Worm (Caenorhabditis elegans): ENCODE results near the gene uig-1.

Gene uig-1

ce11 chrV:13295859-13296258, at the start of gene uig-1:
TSS of gene uig-1 (minus strand) at chrV:13295978.
- TF ChIP-seq R02D3.7 (tag; optimal IDR thresholded peaks at IDR 0.05), result no peak
- no peak for TF ChIP-seq nhr-6 (tag; optimal IDR thresholded peaks at IDR 0.05)
- no peak for TF ChIP-seq set-16 (GFP tag; IDR thresholded peaks at IDR 0.05)
- TF ChIP-seq dpl-1 (GFP tag; optimal IDR thresholded peaks at IDR 0.05), result no peak
- TF ChIP-seq unc-62 (GFP tag; optimal IDR thresholded peaks at IDR 0.05 in 1 of 2), result peak in 1 of 2 experiments; percentile 63
- TF ChIP-seq unc-62 (tag; optimal IDR thresholded peaks at IDR 0.05), result no peak
- TF ChIP-seq hlh-30 (tag; optimal IDR thresholded peaks at IDR 0.05; ENCODE audit: insufficient read depth), result no peak

ce11 chrV:13342235-13342634, 46.5 kb upstream of the uig-1 start:
- TF ChIP-seq hlh-11 (tag; optimal IDR thresholded peaks at IDR 0.05) (no peak), unc-62 (GFP tag; optimal IDR thresholded peaks at IDR 0.05 in 1 of 2) (peak in 1 of 2 experiments; percentile 94), unc-62 (tag; optimal IDR thresholded peaks at IDR 0.05) (no peak)

- TF ChIP-seq mep-1 (tag; optimal IDR thresholded peaks at IDR 0.05), result no peak
- TF ChIP-seq F26F4.8 (GFP tag; conservative IDR thresholded peaks at IDR 0.05), result no peak
- TF ChIP-seq ztf-11 (tag; optimal IDR thresholded peaks at IDR 0.05), result no peak
- no peak for TF ChIP-seq daf-8 (GFP tag; IDR thresholded peaks at IDR 0.05)
- TF ChIP-seq unc-62 (GFP tag; optimal IDR thresholded peaks at IDR 0.05 in 1 of 2), result peak in 1 of 2 experiments; percentile 11
- TF ChIP-seq unc-62 (tag; optimal IDR thresholded peaks at IDR 0.05), result no peak
- TF ChIP-seq dmd-6 (GFP tag; IDR thresholded peaks at IDR 0.05), result no peak
- TF ChIP-seq gei-8 (GFP tag; optimal IDR thresholded peaks at IDR 0.05), result no peak
These were observed 44.0 kb upstream of the uig-1 start, which contains the start of the genes str-4 and lgc-48 for ce11 chrV:13339633-13340290. TSS of gene str-4 (minus strand) at chrV:13339733. TSS of gene lgc-48 (plus strand) at chrV:13340240.

ce11 chrV:13338037-13338436, 42.3 kb upstream of the uig-1 start:
- TF ChIP-seq fos-1 (tag; optimal IDR thresholded peaks at IDR 0.05) (no peak), unc-62 (GFP tag; optimal IDR thresholded peaks at IDR 0.05 in 1 of 2) (peak in 1 of 2 experiments; percentile 96), unc-62 (tag; optimal IDR thresholded peaks at IDR 0.05) (no peak), Y75B8A.6 (GFP tag; IDR thresholded peaks at IDR 0.05) (no peak)

ce11 chrV:13335883-13336419, 40.2 kb upstream of the uig-1 start, which contains the start of gene C50B6.9:
TSS of gene C50B6.9 (plus strand) at chrV:13336369.
- no peak for TF ChIP-seq spr-1 (tag; optimal IDR thresholded peaks at IDR 0.05)
- TF ChIP-seq duxl-1 (tag; optimal IDR thresholded peaks at IDR 0.05; ENCODE audit: poor library complexity), result no peak
- TF ChIP-seq nhr-6 (tag; optimal IDR thresholded peaks at IDR 0.05), result peak; percentile 14
- TF ChIP-seq unc-62 (GFP tag; optimal IDR thresholded peaks at IDR 0.05 in 1 of 2), result peak in 1 of 2 experiments; percentile 28
- TF ChIP-seq unc-62 (tag; optimal IDR thresholded peaks at IDR 0.05), result no peak
- peak; percentile 80 for TF ChIP-seq hlh-30 (tag; optimal IDR thresholded peaks at IDR 0.05; ENCODE audit: insufficient read depth)
- peak in 1 of 2 experiments; percentile 52 for TF ChIP-seq mdl-1 (tag; optimal IDR thresholded peaks at IDR 0.05)

ce11 chrV:13334447-13334846, 38.7 kb upstream of the uig-1 start:
- TF ChIP-seq daf-8 (GFP tag; IDR thresholded peaks at IDR 0.05) (no peak), hlh-30 (tag; optimal IDR thresholded peaks at IDR 0.05; ENCODE audit: insufficient read depth) (peak; percentile 60)

ce11 chrV:13333386-13334180, 37.8 kb upstream of the uig-1 start, which contains the start of gene nhr-168:
TSS of gene nhr-168 (minus strand) at chrV:13333871.
- TF ChIP-seq ztf-11 (tag; optimal IDR thresholded peaks at IDR 0.05) (no peak), hlh-30 (tag; optimal IDR thresholded peaks at IDR 0.05; ENCODE audit: insufficient read depth) (peak; percentile 6), nhr-77 (tag; optimal IDR thresholded peaks at IDR 0.05) (peak; percentile 58), dmd-6 (GFP tag; IDR thresholded peaks at IDR 0.05) (peak; percentile 88), unc-62 (GFP tag; optimal IDR thresholded peaks at IDR 0.05 in 1 of 2) (peak in 1 of 2 experiments; percentile 30), unc-62 (tag; optimal IDR thresholded peaks at IDR 0.05) (no peak), dve-1 (tag; optimal IDR thresholded peaks at IDR 0.05; ENCODE audit: insufficient read depth) (peak; percentile 49), lin-15B (tag; optimal IDR thresholded peaks at IDR 0.05) (no peak), daf-16 (GFP tag; optimal IDR thresholded peaks at IDR 0.05) (no peak), daf-16 (tag; optimal IDR thresholded peaks at IDR 0.05) (peak; percentile 32), aly-2 (tag; optimal IDR thresholded peaks at IDR 0.05) (no peak), lin-1 (GFP tag; IDR thresholded peaks at IDR 0.05) (0 out of 2 replicates have a peak, but pooled peaks have one; percentile 25), egl-27 (tag; optimal IDR thresholded peaks at IDR 0.05) (no peak), gei-8 (GFP tag; optimal IDR thresholded peaks at IDR 0.05) (no peak), vab-7 (GFP tag; IDR thresholded peaks at IDR 0.05) (no peak), lin-29 (GFP tag; IDR thresholded peaks at IDR 0.05) (no peak), mdl-1 (tag; optimal IDR thresholded peaks at IDR 0.05) (peak in 1 of 2 experiments; percentile 50), nhr-28 (tag; optimal IDR thresholded peaks at IDR 0.05) (peak; percentile 55), zfp-3 (GFP tag; conservative IDR thresholded peaks at IDR 0.05) (no peak), Y5F2A.4 (GFP tag; optimal IDR thresholded peaks at IDR 0.05) (no peak), zip-2 (tag; optimal IDR thresholded peaks at IDR 0.05) (no peak)
